Fruit fly (Drosophila melanogaster) whole organism, embryonic: Measurements from ENCODE around the gene Hr4.

Experiments
- B-H1 ChIP-seq: fragments of 200-800 bp; sonication (Bioruptor generic); IDR thresholded peaks from 3 replicates; pipeline ENCODE4 v1.3.6; 2022; ENCODE audit warnings: missing biosample characterization, missing genetic modification characterization
- CG10959 ChIP-seq: fragments of 200-800 bp; sonication (Bioruptor generic); IDR thresholded peaks from 2 replicates; pipeline ENCODE4 v1.3.6; 2022; ENCODE audit warnings: missing biosample characterization, missing genetic modification characterization
- CG12659 ChIP-seq: fragments of 200-800 bp; sonication (Bioruptor generic); optimal IDR thresholded peaks from 3 replicates; lab custom pipeline; 2017; ENCODE audit warnings: mild to moderate bottlenecking, missing biosample characterization, missing genetic modification reagents, missing genetic modification characterization
- CG13287 ChIP-seq: fragments of 200-800 bp; sonication (Bioruptor generic); IDR thresholded peaks from 2 replicates; pipeline ENCODE4 v1.3.6; 2022; ENCODE audit warnings: missing biosample characterization, missing genetic modification characterization; ENCODE audit not compliant: partially characterized antibody
- CG13424 ChIP-seq: fragments of 200-800 bp; sonication (Bioruptor generic); optimal IDR thresholded peaks from 2 replicates; lab custom pipeline; 2019; ENCODE audit warnings: missing biosample characterization, mild to moderate bottlenecking, missing genetic modification characterization, moderate library complexity
- CG14441 ChIP-seq: fragments of 200-800 bp; sonication (Bioruptor generic); IDR thresholded peaks from 2 replicates; pipeline ENCODE4 v1.3.6; 2022; ENCODE audit warnings: missing biosample characterization, missing genetic modification characterization
- CG14965 ChIP-seq: fragments of 200-800 bp; sonication (Bioruptor generic); optimal IDR thresholded peaks from 2 replicates; lab custom pipeline; 2016; ENCODE audit warnings: missing biosample characterization, missing genetic modification characterization, borderline replicate concordance
- CG15479 ChIP-seq: fragments of 200-800 bp; sonication (Bioruptor generic); optimal IDR thresholded peaks from 3 replicates; lab custom pipeline; 2019; ENCODE audit warnings: missing biosample characterization, mild to moderate bottlenecking, missing genetic modification characterization, moderate library complexity
- CG15696 ChIP-seq: fragments of 200-800 bp; sonication (Bioruptor generic); optimal IDR thresholded peaks from 2 replicates; lab custom pipeline; 2019; ENCODE audit warnings: missing biosample characterization, mild to moderate bottlenecking, missing genetic modification characterization, moderate library complexity
- CG2889 ChIP-seq: fragments of 200-800 bp; sonication (Bioruptor generic); IDR thresholded peaks from 3 replicates; pipeline ENCODE4 v1.3.6; 2022; ENCODE audit warnings: missing biosample characterization, missing genetic modification characterization
- CG30403 ChIP-seq: fragments of 200-800 bp; sonication (Bioruptor generic); optimal IDR thresholded peaks from 3 replicates; lab custom pipeline; 2016; ENCODE audit warnings: missing biosample characterization, missing genetic modification characterization
- CG3065 ChIP-seq: fragments of 200-800 bp; sonication (Bioruptor generic); optimal IDR thresholded peaks from 2 replicates; lab custom pipeline; 2016; ENCODE audit warnings: missing biosample characterization, missing genetic modification characterization
- CG34422 ChIP-seq: fragments of 200-800 bp; sonication (Bioruptor generic); IDR thresholded peaks from 3 replicates; pipeline ENCODE4 v1.3.6; 2022; ENCODE audit warnings: missing biosample characterization, missing genetic modification characterization
- CG3847 ChIP-seq: fragments of 200-800 bp; sonication (Bioruptor generic); IDR thresholded peaks from 2 replicates; pipeline ENCODE4 v1.3.6; 2022; ENCODE audit warnings: missing biosample characterization, missing genetic modification characterization
- CG4360 ChIP-seq: fragments of 200-800 bp; sonication (Bioruptor generic); IDR thresholded peaks from 2 replicates; pipeline ENCODE4 v1.3.6; 2022; ENCODE audit warnings: missing biosample characterization, missing genetic modification characterization
- CG43689 ChIP-seq: fragments of 200-800 bp; sonication (Bioruptor generic); IDR thresholded peaks from 2 replicates; pipeline ENCODE4 v1.3.6; 2022; ENCODE audit warnings: missing biosample characterization, missing genetic modification characterization
- CG6791 ChIP-seq: fragments of 200-800 bp; sonication (Bioruptor generic); IDR thresholded peaks from 3 replicates; pipeline ENCODE4 v1.3.6; 2022; ENCODE audit warnings: missing biosample characterization, missing genetic modification characterization; ENCODE audit not compliant: partially characterized antibody
- CG7556 ChIP-seq: fragments of 200-800 bp; sonication (Bioruptor generic); optimal IDR thresholded peaks from 2 replicates; lab custom pipeline; 2017; ENCODE audit warnings: missing biosample characterization, mild to moderate bottlenecking, missing genetic modification characterization
- CG7987 ChIP-seq: fragments of 200-800 bp; sonication (Bioruptor generic); optimal IDR thresholded peaks from 2 replicates; lab custom pipeline; 2018; ENCODE audit warnings: missing biosample characterization, mild to moderate bottlenecking, missing genetic modification characterization, moderate library complexity
- CG8478 ChIP-seq: fragments of >200 bp; optimal IDR thresholded peaks from 2 replicates; lab custom pipeline; 2018
- CG8944 ChIP-seq: fragments of 200-800 bp; sonication (Bioruptor generic); optimal IDR thresholded peaks from 3 replicates; lab custom pipeline; 2016; ENCODE audit warnings: missing biosample characterization, missing genetic modification characterization
- CG9876 ChIP-seq: fragments of 200-800 bp; sonication (Bioruptor generic); optimal IDR thresholded peaks from 2 replicates; lab custom pipeline; 2016; ENCODE audit warnings: missing biosample characterization, missing genetic modification characterization
- D19A ChIP-seq: fragments of 200-800 bp; optimal IDR thresholded peaks from 3 replicates; lab custom pipeline; 2019; ENCODE audit warnings: missing biosample characterization, mild to moderate bottlenecking, missing genetic modification characterization, moderate library complexity
- HLH4C ChIP-seq: fragments of 200-800 bp; sonication (Bioruptor generic); IDR thresholded peaks from 3 replicates; pipeline ENCODE4 v1.3.6; 2022; ENCODE audit warnings: missing biosample characterization, missing genetic modification characterization; ENCODE audit not compliant: partially characterized antibody
- MBD-R2 ChIP-seq: fragments of 200-800 bp; sonication (Bioruptor generic); IDR thresholded peaks from 2 replicates; pipeline ENCODE4 v1.3.6; 2022; ENCODE audit warnings: missing biosample characterization, missing genetic modification characterization
- NfI ChIP-seq: fragments of 200-800 bp; sonication (Bioruptor generic); optimal IDR thresholded peaks from 3 replicates; lab custom pipeline; 2018; ENCODE audit warnings: missing biosample characterization, mild to moderate bottlenecking, missing genetic modification characterization, moderate library complexity
- Scr ChIP-seq: fragments of 200-800 bp; sonication (Bioruptor generic); IDR thresholded peaks from 2 replicates; pipeline ENCODE4 v1.3.6; 2022; ENCODE audit warnings: missing biosample characterization, missing genetic modification characterization; ENCODE audit not compliant: partially characterized antibody
- Spps ChIP-seq: fragments of 200-800 bp; sonication (Bioruptor generic); optimal IDR thresholded peaks from 2 replicates; lab custom pipeline; 2018; ENCODE audit warnings: missing biosample characterization, mild to moderate bottlenecking, missing genetic modification characterization
- Usf ChIP-seq: fragments of 200-800 bp; sonication (Bioruptor generic); optimal IDR thresholded peaks from 2 replicates; lab custom pipeline; 2017; ENCODE audit warnings: missing genotype, missing biosample characterization, missing genetic modification characterization
- Vsx1 ChIP-seq: fragments of 200-800 bp; sonication (Bioruptor generic); optimal IDR thresholded peaks from 2 replicates; lab custom pipeline; 2017; ENCODE audit warnings: missing biosample characterization, mild to moderate bottlenecking, missing genetic modification characterization, missing genetic modification reagents
- cad ChIP-seq: fragments of >200 bp; optimal IDR thresholded peaks from 2 replicates; lab custom pipeline; 2017; ENCODE audit warnings: missing biosample characterization, missing genetic modification characterization
- cg ChIP-seq: fragments of 200-800 bp; sonication (Bioruptor generic); optimal IDR thresholded peaks from 3 replicates; lab custom pipeline; 2019; ENCODE audit warnings: missing biosample characterization, mild to moderate bottlenecking, missing genetic modification characterization, moderate library complexity
- dan ChIP-seq: fragments of 200-800 bp; sonication (Bioruptor generic); IDR thresholded peaks from 2 replicates; pipeline ENCODE4 v1.3.6; 2022; ENCODE audit warnings: missing biosample characterization, missing genetic modification characterization
- dm ChIP-seq: fragments of 200-800 bp; sonication (Bioruptor generic); optimal IDR thresholded peaks from 3 replicates; lab custom pipeline; 2016; ENCODE audit warnings: missing biosample characterization, missing genetic modification characterization
- exex ChIP-seq: fragments of 200-800 bp; sonication (Bioruptor generic); optimal IDR thresholded peaks from 4 replicates; lab custom pipeline; 2018; ENCODE audit warnings: missing biosample characterization, mild to moderate bottlenecking, missing genetic modification characterization, moderate library complexity
- grau ChIP-seq: fragments of 200-800 bp; optimal IDR thresholded peaks from 3 replicates; lab custom pipeline; 2019; ENCODE audit warnings: missing biosample characterization, mild to moderate bottlenecking, missing genetic modification characterization, moderate library complexity
- klu ChIP-seq: fragments of 200-800 bp; sonication (Bioruptor generic); IDR thresholded peaks from 2 replicates; pipeline ENCODE4 v1.3.6; 2022; ENCODE audit warnings: missing biosample characterization, missing genetic modification characterization
- lmd ChIP-seq: fragments of 200-800 bp; sonication (Bioruptor generic); IDR thresholded peaks from 2 replicates; pipeline ENCODE4 v1.3.6; 2022; ENCODE audit warnings: missing biosample characterization, missing genetic modification characterization
- maf-S ChIP-seq: fragments of 200-800 bp; sonication (Bioruptor generic); optimal IDR thresholded peaks from 2 replicates; lab custom pipeline; 2016; ENCODE audit warnings: missing biosample characterization, missing genetic modification characterization
- mirr ChIP-seq: fragments of 200-800 bp; sonication (Bioruptor generic); optimal IDR thresholded peaks from 3 replicates; lab custom pipeline; 2018; ENCODE audit warnings: missing biosample characterization, mild to moderate bottlenecking, missing genetic modification characterization
- mld ChIP-seq: fragments of 200-800 bp; sonication (Bioruptor generic); IDR thresholded peaks from 3 replicates; pipeline ENCODE4 v1.3.6; 2022; ENCODE audit warnings: missing biosample characterization, missing genetic modification characterization; ENCODE audit not compliant: partially characterized antibody
- nau ChIP-seq: fragments of 200-800 bp; sonication (Bioruptor generic); optimal IDR thresholded peaks from 3 replicates; lab custom pipeline; 2017; ENCODE audit warnings: missing biosample characterization, mild to moderate bottlenecking, missing genetic modification characterization, missing genetic modification reagents
- org-1 ChIP-seq: fragments of 200-800 bp; sonication (Bioruptor generic); optimal IDR thresholded peaks from 2 replicates; lab custom pipeline; 2017; ENCODE audit warnings: missing biosample characterization, missing genetic modification characterization
- pita ChIP-seq: fragments of 200-800 bp; sonication (Bioruptor generic); optimal IDR thresholded peaks from 2 replicates; lab custom pipeline; 2017; ENCODE audit warnings: missing biosample characterization, mild to moderate bottlenecking, missing genetic modification characterization
- psq ChIP-seq: fragments of 200-800 bp; sonication (Bioruptor generic); optimal IDR thresholded peaks from 2 replicates; lab custom pipeline; 2017; ENCODE audit warnings: missing biosample characterization, missing genetic modification characterization
- shn ChIP-seq: fragments of 200-800 bp; sonication (Bioruptor generic); optimal IDR thresholded peaks from 3 replicates; lab custom pipeline; 2016; ENCODE audit warnings: missing biosample characterization, missing genetic modification characterization
- sim ChIP-seq: fragments of 200-800 bp; sonication (Bioruptor generic); IDR thresholded peaks from 2 replicates; pipeline ENCODE4 v1.3.6; 2022; ENCODE audit warnings: missing biosample characterization, missing genetic modification characterization
- sug ChIP-seq: fragments of 200-800 bp; optimal IDR thresholded peaks from 2 replicates; lab custom pipeline; 2019; ENCODE audit warnings: missing biosample characterization, mild to moderate bottlenecking, missing genetic modification characterization, moderate library complexity
- unc-4 ChIP-seq: fragments of 200-800 bp; sonication (Bioruptor generic); IDR thresholded peaks from 2 replicates; pipeline ENCODE4 v1.3.6; 2022; ENCODE audit warnings: missing biosample characterization, missing genetic modification characterization; ENCODE audit not compliant: partially characterized antibody
- zfh1 ChIP-seq: fragments of 200-800 bp; sonication (Bioruptor generic); IDR thresholded peaks from 3 replicates; pipeline ENCODE4 v1.3.6; 2022; ENCODE audit warnings: missing biosample characterization, missing genetic modification characterization

Hr4 gene

dm6 chrX:1968581-1969258 lies 27.0 kb downstream of the Hr4 start (continued):
- TF ChIP-seq lmd (peak; percentile 73), CG43689 (GFP tag; lab: Robert Waterston, UW) (no peak), nau (GFP tag; lab: Kevin White, UChicago) (peak; percentile 48), HLH4C (GFP tag; lab: Robert Waterston, UW) (no peak), CG3847 (GFP tag; lab: Robert Waterston, UW) (no peak), shn (GFP tag; lab: Kevin White, UChicago) (peak; percentile 11), unc-4 (no peak), CG14441 (GFP tag; lab: Robert Waterston, UW) (peak; percentile 29; the same call in 1 of the 2 replicates), CG13424 (peak; percentile 82), CG4360 (no peak), CG9876 (peak; percentile 3), CG8478 (lab: Kevin White, UChicago) (peak; percentile 37), CG14965 (no peak), Spps (tag; lab: Kevin White, UChicago) (peak; percentile 0), CG30403 (GFP tag; lab: Kevin White, UChicago) (peak; percentile 54), zfh1 (GFP tag; lab: Robert Waterston, UW) (peak; percentile 52; the same call in 1 of the 3 replicates), CG15696 (no peak), sim (GFP tag; lab: Robert Waterston, UW) (no peak), dm (GFP tag; lab: Kevin White, UChicago) (no peak), grau (tag; lab: Kevin White, UChicago) (peak; percentile 57), Usf (GFP tag; lab: Kevin White, UChicago) (no peak), klu (GFP tag; lab: Robert Waterston, UW) (no peak), cg (peak; percentile 58), exex (no peak), CG12659 (GFP tag; lab: Kevin White, UChicago) (peak; percentile 46), CG10959 (GFP tag; lab: Robert Waterston, UW) (no peak), mld (no peak), CG7987 (GFP tag; lab: Kevin White, UChicago) (no peak), CG15479 (no peak), sug (tag; lab: Kevin White, UChicago) (peak; percentile 32), Vsx1 (no peak), CG34422 (GFP tag; lab: Robert Waterston, UW) (peak; percentile 59; the same call in 2 of the 3 replicates), mirr (no peak), Scr (GFP tag; lab: Robert Waterston, UW) (no peak), MBD-R2 (GFP tag; lab: Robert Waterston, UW) (no peak), CG13287 (no peak), CG6791 (GFP tag; lab: Robert Waterston, UW) (no peak), B-H1 (GFP tag; lab: Robert Waterston, UW) (no peak), D19A (tag; lab: Kevin White, UChicago) (peak; percentile 62), dan (GFP tag; lab: Robert Waterston, UW) (no peak), CG8944 (peak; percentile 57), org-1 (GFP tag; lab: Kevin White, UChicago) (peak; percentile 68), CG2889 (GFP tag; lab: Robert Waterston, UW) (no peak), maf-S (no peak), NfI (GFP tag; lab: Kevin White, UChicago) (peak; percentile 61), pita (GFP tag; lab: Kevin White, UChicago) (no peak), cad (GFP tag; lab: Kevin White, UChicago) (no peak), CG7556 (GFP tag; lab: Kevin White, UChicago) (peak; percentile 49), CG3065 (GFP tag; lab: Kevin White, UChicago) (no peak), psq (GFP tag; lab: Kevin White, UChicago) (no peak)
